Fruit fly (Drosophila melanogaster): ENCODE measurements around the gene RhoGAP19D.

DNA sequence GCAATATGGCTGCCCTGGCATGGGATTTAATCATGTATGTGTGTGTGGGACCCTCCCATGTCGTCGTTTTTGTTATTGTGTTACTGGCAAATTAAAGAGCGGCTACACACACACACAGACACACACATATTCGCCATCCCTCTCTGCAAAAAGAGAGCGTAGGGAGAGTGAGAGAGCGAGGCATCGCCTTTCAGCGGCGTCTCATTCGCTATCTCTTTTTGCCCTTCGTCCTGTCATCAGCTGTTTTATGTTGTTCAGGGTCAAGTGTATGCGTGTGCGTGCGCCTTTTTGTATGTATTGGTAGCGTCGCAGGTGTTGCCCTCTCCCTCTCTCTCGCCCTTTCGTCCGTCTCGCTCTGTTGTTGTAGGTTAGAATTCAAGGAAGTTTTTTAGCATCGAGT lies 73.6 kb downstream of the RhoGAP19D start:
- no peak for TF ChIP-seq CG8478 (optimal IDR thresholded peaks at IDR 0.05)
- no peak for TF ChIP-seq CTCF (optimal IDR thresholded peaks at IDR 0.05)
